Worm (Caenorhabditis elegans): ENCODE measurements around the gene saeg-1.

- TF ChIP-seq unc-130 (tag; optimal IDR thresholded peaks at IDR 0.05): no peak
- TF ChIP-seq lir-3 (tag; optimal IDR thresholded peaks at IDR 0.05; ENCODE audit: poor library complexity): no peak
- no peak for TF ChIP-seq nhr-90 (tag; optimal IDR thresholded peaks at IDR 0.05; ENCODE audit: poor library complexity)
- TF ChIP-seq lin-13 (GFP tag; optimal IDR thresholded peaks at IDR 0.05): no peak
- TF ChIP-seq nhr-12 (tag; optimal IDR thresholded peaks at IDR 0.05): no peak
Measured at ce11 chrV:10855363-10855762, 10.1 kb downstream of the saeg-1 start.
